Worm (Caenorhabditis elegans) whole organism, late embryonic: ENCODE measurements around the gene F10E7.2.

Experiments used
- C08G9.2 ChIP-seq: sonication (generic microtip); optimal IDR thresholded peaks from 2 replicates; lab custom pipeline; 2016; ENCODE audit warnings: mild to moderate bottlenecking, missing genetic modification characterization, moderate library complexity, missing compliant biosample characterization
- C38D4.7 ChIP-seq: fragments of 200-800 bp; sonication (Bioruptor generic); optimal IDR thresholded peaks from 2 replicates; lab custom pipeline; 2018; ENCODE audit warnings: mild to moderate bottlenecking, missing genetic modification characterization, moderate library complexity, missing compliant biosample characterization
- F13H6.1 ChIP-seq: sonication (generic microtip); optimal IDR thresholded peaks from 2 replicates; lab custom pipeline; 2016; ENCODE audit warnings: missing genetic modification characterization, missing compliant biosample characterization
- T23F11.4 ChIP-seq: fragments of 200-800 bp; sonication (Bioruptor generic); optimal IDR thresholded peaks from 2 replicates; lab custom pipeline; 2018; ENCODE audit warnings: mild to moderate bottlenecking, missing genetic modification characterization, missing compliant biosample characterization
- Y22D7AL.16 ChIP-seq: sonication (generic microtip); optimal IDR thresholded peaks from 2 replicates; lab custom pipeline; 2016; ENCODE audit warnings: missing genetic modification characterization, missing compliant biosample characterization
- ahr-1 ChIP-seq: sonication (generic microtip); optimal IDR thresholded peaks from 2 replicates; lab custom pipeline; 2016; ENCODE audit warnings: missing genetic modification characterization, missing compliant biosample characterization
- ama-1 ChIP-seq: fragments of 150-350 bp; optimal IDR thresholded peaks from 2 replicates; lab custom pipeline; 2014
- ceh-14 ChIP-seq: sonication (generic microtip); optimal IDR thresholded peaks from 2 replicates; lab custom pipeline; 2016; ENCODE audit warnings: missing genotype, missing genetic modification characterization, missing compliant biosample characterization
- ceh-18 ChIP-seq: sonication (generic microtip); optimal IDR thresholded peaks from 2 replicates; lab custom pipeline; 2016; ENCODE audit warnings: missing genetic modification characterization, missing compliant biosample characterization
- ceh-19 ChIP-seq: fragments of 200-800 bp; sonication (Bioruptor generic); optimal IDR thresholded peaks from 2 replicates; lab custom pipeline; 2018; ENCODE audit warnings: mild to moderate bottlenecking, missing genetic modification characterization, missing compliant biosample characterization
- ceh-30 ChIP-seq: fragments of 150-350 bp; optimal IDR thresholded peaks from 2 replicates; lab custom pipeline; 2014; ENCODE audit warnings: missing biosample characterization, missing genetic modification characterization
- ceh-31 ChIP-seq: sonication (generic microtip); optimal IDR thresholded peaks from 2 replicates; lab custom pipeline; 2016; ENCODE audit warnings: missing genetic modification characterization, missing compliant biosample characterization
- ceh-34 ChIP-seq: sonication (generic microtip); optimal IDR thresholded peaks from 2 replicates; lab custom pipeline; 2016; ENCODE audit warnings: mild to moderate bottlenecking, missing genetic modification characterization, missing compliant biosample characterization
- ceh-45 ChIP-seq: fragments of 200-800 bp; sonication (Bioruptor generic); IDR thresholded peaks from 2 replicates; pipeline ENCODE4 v1.3.6; 2022; ENCODE audit warnings: missing genetic modification reagents, missing genetic modification characterization, missing compliant biosample characterization
- ceh-6 ChIP-seq: fragments of 200-800 bp; sonication (Bioruptor generic); optimal IDR thresholded peaks from 2 replicates; lab custom pipeline; 2018; ENCODE audit warnings: mild to moderate bottlenecking, missing genetic modification characterization, missing compliant biosample characterization
- ceh-9 ChIP-seq: sonication (generic microtip); optimal IDR thresholded peaks from 2 replicates; lab custom pipeline; 2016; ENCODE audit warnings: mild to moderate bottlenecking, missing genetic modification characterization, inconsistent platforms, missing compliant biosample characterization
- dve-1 ChIP-seq: sonication (generic microtip); optimal IDR thresholded peaks from 2 replicates; lab custom pipeline; 2017; ENCODE audit warnings: antibody characterized with exemption, mild to moderate bottlenecking, missing genetic modification characterization, missing compliant biosample characterization
- elt-2 ChIP-seq: sonication (generic microtip); optimal IDR thresholded peaks from 2 replicates; lab custom pipeline; 2016; ENCODE audit warnings: missing genetic modification reagents, missing genetic modification characterization, missing compliant biosample characterization
- ets-4 ChIP-seq: sonication (generic microtip); optimal IDR thresholded peaks from 2 replicates; lab custom pipeline; 2016; ENCODE audit warnings: missing genetic modification characterization, missing compliant biosample characterization
- eyg-1 ChIP-seq: sonication (generic microtip); optimal IDR thresholded peaks from 2 replicates; lab custom pipeline; 2016; ENCODE audit warnings: missing genotype, missing genetic modification characterization, missing compliant biosample characterization
- fax-1 ChIP-seq: sonication (generic microtip); optimal IDR thresholded peaks from 2 replicates; lab custom pipeline; 2016; ENCODE audit warnings: missing genotype, missing genetic modification characterization, missing compliant biosample characterization
- fkh-6 ChIP-seq: sonication (generic microtip); optimal IDR thresholded peaks from 2 replicates; lab custom pipeline; 2016; ENCODE audit warnings: missing genetic modification characterization, missing compliant biosample characterization
- gmeb-2 ChIP-seq: sonication (generic microtip); optimal IDR thresholded peaks from 2 replicates; lab custom pipeline; 2016; ENCODE audit warnings: missing genetic modification characterization, inconsistent platforms, missing compliant biosample characterization
- hlh-15 ChIP-seq: sonication (generic microtip); optimal IDR thresholded peaks from 2 replicates; lab custom pipeline; 2016; ENCODE audit warnings: missing genetic modification characterization, missing compliant biosample characterization
- hlh-30 ChIP-seq: sonication (generic microtip); optimal IDR thresholded peaks from 2 replicates; lab custom pipeline; 2017; ENCODE audit warnings: antibody characterized with exemption, missing genetic modification characterization, missing compliant biosample characterization; ENCODE audit not compliant: insufficient read depth
- hlh-8 ChIP-seq: sonication (generic microtip); optimal IDR thresholded peaks from 2 replicates; lab custom pipeline; 2016; ENCODE audit warnings: missing genotype, missing genetic modification characterization, missing compliant biosample characterization
- nfya-1 ChIP-seq: sonication (generic microtip); optimal IDR thresholded peaks from 2 replicates; lab custom pipeline; 2017; ENCODE audit warnings: missing genetic modification characterization, mild to moderate bottlenecking, missing compliant biosample characterization, antibody characterized with exemption, moderate library complexity
- nhr-232 ChIP-seq: sonication (generic microtip); optimal IDR thresholded peaks from 2 replicates; lab custom pipeline; 2016; ENCODE audit warnings: missing genetic modification characterization, missing compliant biosample characterization
- odd-2 ChIP-seq: sonication (generic microtip); optimal IDR thresholded peaks from 2 replicates; lab custom pipeline; 2017; ENCODE audit warnings: antibody characterized with exemption, mild to moderate bottlenecking, missing genetic modification characterization, missing compliant biosample characterization
- pag-3 ChIP-seq: sonication (generic microtip); optimal IDR thresholded peaks from 2 replicates; lab custom pipeline; 2016; ENCODE audit warnings: missing compliant biosample characterization, missing genetic modification characterization, borderline replicate concordance
- pat-9 ChIP-seq: fragments of 200-800 bp; sonication (Bioruptor generic); optimal IDR thresholded peaks from 2 replicates; lab custom pipeline; 2018; ENCODE audit warnings: mild to moderate bottlenecking, missing genetic modification characterization, moderate library complexity, missing compliant biosample characterization
- pax-1 ChIP-seq: fragments of 150-350 bp; optimal IDR thresholded peaks from 2 replicates; lab custom pipeline; 2014; ENCODE audit warnings: missing biosample characterization, missing genetic modification characterization
- pha-4 ChIP-seq: fragments of 150-350 bp; optimal IDR thresholded peaks from 2 replicates; lab custom pipeline; 2018; ENCODE audit warnings: missing biosample characterization, missing genetic modification reagents, missing genetic modification characterization
- pqm-1 ChIP-seq: sonication (generic microtip); optimal IDR thresholded peaks from 2 replicates; lab custom pipeline; 2016; ENCODE audit warnings: missing genetic modification characterization, missing compliant biosample characterization
- pros-1 ChIP-seq: fragments of 150-350 bp; optimal IDR thresholded peaks from 2 replicates; lab custom pipeline; 2014; ENCODE audit warnings: missing biosample characterization, missing genetic modification reagents, missing genetic modification characterization
- ref-2 ChIP-seq: sonication (generic microtip); optimal IDR thresholded peaks from 2 replicates; lab custom pipeline; 2016; ENCODE audit warnings: missing genetic modification characterization, missing compliant biosample characterization
- sdc-2 ChIP-seq: sonication (generic microtip); optimal IDR thresholded peaks from 2 replicates; lab custom pipeline; 2016; ENCODE audit warnings: missing genotype, missing genetic modification characterization, missing compliant biosample characterization
- sox-2 ChIP-seq: fragments of 200-800 bp; sonication (Bioruptor generic); IDR thresholded peaks from 2 replicates; pipeline ENCODE4 v1.3.6; 2022; ENCODE audit warnings: missing genetic modification reagents, missing genetic modification characterization, missing compliant biosample characterization
- sox-4 ChIP-seq: sonication (generic microtip); optimal IDR thresholded peaks from 2 replicates; lab custom pipeline; 2017; ENCODE audit warnings: mild to moderate bottlenecking, missing genetic modification characterization, inconsistent platforms, missing compliant biosample characterization
- syd-9 ChIP-seq: sonication (generic microtip); optimal IDR thresholded peaks from 2 replicates; lab custom pipeline; 2016; ENCODE audit warnings: mild to moderate bottlenecking, missing genetic modification characterization, moderate library complexity, missing compliant biosample characterization
- tbx-2 ChIP-seq: sonication (generic microtip); optimal IDR thresholded peaks from 2 replicates; lab custom pipeline; 2016; ENCODE audit warnings: missing genetic modification characterization, missing compliant biosample characterization
- tbx-7 ChIP-seq: sonication (generic microtip); optimal IDR thresholded peaks from 2 replicates; lab custom pipeline; 2016; ENCODE audit warnings: missing genotype, missing genetic modification characterization, missing compliant biosample characterization
- unc-42 ChIP-seq: sonication (generic microtip); optimal IDR thresholded peaks from 2 replicates; lab custom pipeline; 2016; ENCODE audit warnings: missing genotype, missing genetic modification characterization, missing compliant biosample characterization
- unc-86 ChIP-seq: sonication (generic microtip); optimal IDR thresholded peaks from 2 replicates; lab custom pipeline; 2016; ENCODE audit warnings: missing genetic modification characterization, missing compliant biosample characterization
- ztf-16 ChIP-seq: sonication (generic microtip); optimal IDR thresholded peaks from 2 replicates; lab custom pipeline; 2017; ENCODE audit warnings: missing genetic modification characterization, missing compliant biosample characterization

Gene F10E7.2

ce11 chrII:7121762-7122292 lies at the start of gene F10E7.2:
F10E7.2 (plus strand) TSS chrII:7122242.
- TF ChIP-seq Y22D7AL.16 (tag; lab: Kevin White, UChicago) (no peak), ets-4 (tag; lab: Kevin White, UChicago) (no peak), ceh-9 (tag; lab: Kevin White, UChicago) (no peak)

- no peak for TF ChIP-seq hlh-8
- TF ChIP-seq ceh-14 (tag; lab: Kevin White, UChicago), result no peak
- no peak for TF ChIP-seq sox-2 (GFP tag; lab: Robert Waterston, UW)
- no peak for TF ChIP-seq pha-4 (tag; lab: Kevin White, UChicago)
- no peak for TF ChIP-seq sdc-2 (tag; lab: Kevin White, UChicago)
- TF ChIP-seq F13H6.1 (tag; lab: Kevin White, UChicago), result no peak
- TF ChIP-seq C38D4.7 (GFP tag; lab: Kevin White, UChicago), result no peak
- TF ChIP-seq ceh-6 (GFP tag; lab: Kevin White, UChicago), result no peak
- no peak for TF ChIP-seq eyg-1 (tag; lab: Kevin White, UChicago)
- no peak for TF ChIP-seq tbx-7 (tag; lab: Kevin White, UChicago)
- TF ChIP-seq ceh-45, result no peak
Observed at ce11 chrII:7072315-7072589, 49.8 kb upstream of the F10E7.2 start, which contains the start of gene kars-1. kars-1 (minus strand) TSS chrII:7072415.

ce11 chrII:7072590-7073536 lies 49.2 kb upstream of the F10E7.2 start:
- TF ChIP-seq C38D4.7 (GFP tag; lab: Kevin White, UChicago) (no peak), fax-1 (peak; percentile 83), nhr-232 (tag; lab: Kevin White, UChicago) (no peak), pha-4 (tag; lab: Kevin White, UChicago) (no peak), T23F11.4 (GFP tag; lab: Kevin White, UChicago) (no peak), fkh-6 (peak; percentile 7), pqm-1 (no peak), sox-4 (tag; lab: Kevin White, UChicago) (no peak), pat-9 (no peak), hlh-15 (peak; percentile 17), ceh-31 (tag; lab: Kevin White, UChicago) (peak; percentile 97), ceh-19 (GFP tag; lab: Kevin White, UChicago) (no peak), elt-2 (tag; lab: Kevin White, UChicago) (peak; percentile 82), ref-2 (tag; lab: Kevin White, UChicago) (peak; percentile 68), ama-1 (lab: Kevin White, UChicago) (no peak), dve-1 (tag; lab: Kevin White, UChicago) (no peak), ceh-34 (tag; lab: Kevin White, UChicago) (no peak), ceh-9 (tag; lab: Kevin White, UChicago) (no peak), sox-2 (GFP tag; lab: Robert Waterston, UW) (no peak), tbx-2 (tag; lab: Kevin White, UChicago) (peak; percentile 76), F13H6.1 (tag; lab: Kevin White, UChicago) (peak; percentile 61), pax-1 (tag; lab: Kevin White, UChicago) (no peak), syd-9 (tag; lab: Kevin White, UChicago) (peak; percentile 51), ahr-1 (tag; lab: Kevin White, UChicago) (peak; percentile 69), ceh-30 (no peak), pros-1 (tag; lab: Kevin White, UChicago) (no peak), unc-86 (tag; lab: Kevin White, UChicago) (peak; percentile 5), gmeb-2 (tag; lab: Kevin White, UChicago) (no peak), ztf-16 (tag; lab: Kevin White, UChicago) (peak; percentile 59), nfya-1 (tag; lab: Kevin White, UChicago) (peak; percentile 39), ceh-18 (tag; lab: Kevin White, UChicago) (peak; percentile 51), ceh-14 (tag; lab: Kevin White, UChicago) (peak; percentile 65), unc-42 (tag; lab: Kevin White, UChicago) (peak; percentile 93), ets-4 (tag; lab: Kevin White, UChicago) (peak; percentile 84), odd-2 (no peak), pag-3 (tag; lab: Kevin White, UChicago) (no peak), hlh-8 (peak; percentile 59), tbx-7 (tag; lab: Kevin White, UChicago) (peak; percentile 81), hlh-30 (tag; lab: Kevin White, UChicago) (no peak), C08G9.2 (tag; lab: Kevin White, UChicago) (peak; percentile 87)
